Fruit fly (Drosophila melanogaster) whole organism, pupa: ENCODE measurements around the gene CG11357.
A peak's percentile ranks its signal among the peaks of the same experiment; 100 is the strongest.

Source experiments
- CG10348 ChIP-seq: fragments of 200-800 bp; sonication (Bioruptor generic); IDR thresholded peaks from 2 replicates; pipeline ENCODE4 v1.3.6; 2022; ENCODE audit warnings: missing biosample characterization, missing genetic modification characterization
- CG12605 ChIP-seq: fragments of 200-800 bp; sonication (Bioruptor generic); IDR thresholded peaks from 2 replicates; pipeline ENCODE4 v1.3.6; 2022; ENCODE audit warnings: missing biosample characterization, missing genetic modification characterization
- CG13204 ChIP-seq: fragments of 200-800 bp; sonication (Bioruptor generic); optimal IDR thresholded peaks from 2 replicates; lab custom pipeline; 2018; ENCODE audit warnings: missing biosample characterization, mild to moderate bottlenecking, missing genetic modification characterization, moderate library complexity
- CG14655 ChIP-seq: fragments of 200-800 bp; sonication (Bioruptor generic); optimal IDR thresholded peaks from 3 replicates; lab custom pipeline; 2017; ENCODE audit warnings: mild to moderate bottlenecking, missing biosample characterization, missing genetic modification reagents, missing genetic modification characterization
- CG15710 ChIP-seq: fragments of 200-800 bp; sonication (Bioruptor generic); optimal IDR thresholded peaks from 2 replicates; lab custom pipeline; 2018; ENCODE audit warnings: missing biosample characterization, mild to moderate bottlenecking, missing genetic modification characterization, moderate library complexity
- CG17806 ChIP-seq: fragments of 200-800 bp; sonication (Bioruptor generic); optimal IDR thresholded peaks from 2 replicates; lab custom pipeline; 2018; ENCODE audit warnings: missing biosample characterization, mild to moderate bottlenecking, missing genetic modification characterization, moderate library complexity
- CG32121 ChIP-seq: fragments of 200-800 bp; sonication (Bioruptor generic); IDR thresholded peaks from 2 replicates; pipeline ENCODE4 v1.3.6; 2022; ENCODE audit warnings: missing biosample characterization, missing genetic modification characterization
- CG34367 ChIP-seq: fragments of 200-800 bp; sonication (Bioruptor generic); optimal IDR thresholded peaks from 2 replicates; lab custom pipeline; 2018; ENCODE audit warnings: missing biosample characterization, mild to moderate bottlenecking, missing genetic modification characterization
- CG4496 ChIP-seq: fragments of 200-800 bp; sonication (Bioruptor generic); IDR thresholded peaks from 3 replicates; pipeline ENCODE4 v1.3.6; 2022; ENCODE audit warnings: missing biosample characterization, missing genetic modification characterization
- CG8159 ChIP-seq: fragments of 200-800 bp; sonication (Bioruptor generic); optimal IDR thresholded peaks from 3 replicates; lab custom pipeline; 2018; ENCODE audit warnings: missing biosample characterization, mild to moderate bottlenecking, missing genetic modification characterization, moderate library complexity
- CG8301 ChIP-seq: fragments of 200-800 bp; sonication (Bioruptor generic); optimal IDR thresholded peaks from 2 replicates; lab custom pipeline; 2018; ENCODE audit warnings: missing biosample characterization, mild to moderate bottlenecking, missing genetic modification characterization
- CG9948 ChIP-seq: fragments of 200-800 bp; sonication (Bioruptor generic); optimal IDR thresholded peaks from 2 replicates; lab custom pipeline; 2018; ENCODE audit warnings: missing biosample characterization, mild to moderate bottlenecking, missing genetic modification characterization, moderate library complexity
- D1 ChIP-seq: fragments of 200-800 bp; sonication (Bioruptor generic); optimal IDR thresholded peaks from 2 replicates; lab custom pipeline; 2018; ENCODE audit warnings: missing biosample characterization, mild to moderate bottlenecking, missing genetic modification characterization, moderate library complexity
- EcR ChIP-seq: fragments of 200-800 bp; sonication (Bioruptor generic); optimal IDR thresholded peaks from 3 replicates; lab custom pipeline; 2019; ENCODE audit warnings: missing biosample characterization, missing genetic modification characterization, mild to moderate bottlenecking, moderate library complexity, missing genetic modification reagents
- Ets98B ChIP-seq: fragments of 200-800 bp; sonication (Bioruptor generic); IDR thresholded peaks from 2 replicates; pipeline ENCODE4 v1.3.6; 2022; ENCODE audit warnings: missing biosample characterization, missing genetic modification characterization
- Pif1A ChIP-seq: fragments of 200-800 bp; sonication (Bioruptor generic); optimal IDR thresholded peaks from 3 replicates; lab custom pipeline; 2016; ENCODE audit warnings: missing biosample characterization, missing genetic modification characterization
- Pif1B ChIP-seq: fragments of 200-800 bp; sonication (Bioruptor generic); optimal IDR thresholded peaks from 3 replicates; lab custom pipeline; 2016; ENCODE audit warnings: missing biosample characterization, missing genetic modification characterization
- Snoo ChIP-seq: fragments of 200-800 bp; sonication (Bioruptor generic); optimal IDR thresholded peaks from 3 replicates; lab custom pipeline; 2017; ENCODE audit warnings: missing biosample characterization, mild to moderate bottlenecking, missing genetic modification characterization, inconsistent platforms
- fd96Ca ChIP-seq: fragments of 200-800 bp; sonication (Bioruptor generic); IDR thresholded peaks from 3 replicates; pipeline ENCODE4 v1.3.6; 2022; ENCODE audit warnings: missing biosample characterization, missing genetic modification characterization
- rn ChIP-seq: fragments of 200-800 bp; sonication (Bioruptor generic); IDR thresholded peaks from 2 replicates; pipeline ENCODE4 v1.3.6; 2022; ENCODE audit warnings: missing biosample characterization, missing genetic modification characterization

Gene CG11357

DNA sequence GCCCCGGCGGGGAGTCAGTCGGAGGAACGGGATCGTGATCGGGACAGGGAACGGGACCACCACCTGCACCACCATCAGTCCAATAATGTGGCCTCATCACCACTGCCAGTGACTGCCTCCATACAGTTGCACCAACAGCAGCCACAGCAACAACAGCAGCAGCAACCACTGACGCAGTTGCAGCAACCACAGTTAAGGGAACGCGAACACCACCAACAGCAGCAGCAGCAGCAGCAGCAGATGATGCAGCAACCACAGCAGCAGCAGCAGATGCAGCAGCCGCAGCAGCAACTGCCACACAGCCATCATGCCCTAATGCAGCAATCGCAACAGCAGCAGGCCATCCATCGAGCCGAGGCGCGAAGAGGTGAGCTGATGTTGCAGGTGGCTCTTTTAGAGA, 33.5 kb downstream of the CG11357 start:
- no peak for TF ChIP-seq fd96Ca (GFP tag; lab: Robert Waterston, UW)
- TF ChIP-seq CG12605 = no peak
- TF ChIP-seq Pif1B = no peak
- no peak for TF ChIP-seq CG8159 (tag; lab: Kevin White, UChicago)
- no peak for TF ChIP-seq CG10348
- no peak for TF ChIP-seq CG9948 (tag; lab: Kevin White, UChicago)
- TF ChIP-seq D1 = no peak
- no peak for TF ChIP-seq CG14655 (GFP tag; lab: Kevin White, UChicago)

- TF ChIP-seq CG34367 (tag; lab: Kevin White, UChicago) = no peak
- TF ChIP-seq CG14655 (GFP tag; lab: Kevin White, UChicago) = no peak
- no peak for TF ChIP-seq CG10348
- no peak for TF ChIP-seq D1
- no peak for TF ChIP-seq CG8301
- TF ChIP-seq CG9948 (tag; lab: Kevin White, UChicago) = no peak
- TF ChIP-seq CG12605 = no peak
Observed at dm6 chr3L:4590051-4590450, 48.2 kb downstream of the CG11357 start.

DNA sequence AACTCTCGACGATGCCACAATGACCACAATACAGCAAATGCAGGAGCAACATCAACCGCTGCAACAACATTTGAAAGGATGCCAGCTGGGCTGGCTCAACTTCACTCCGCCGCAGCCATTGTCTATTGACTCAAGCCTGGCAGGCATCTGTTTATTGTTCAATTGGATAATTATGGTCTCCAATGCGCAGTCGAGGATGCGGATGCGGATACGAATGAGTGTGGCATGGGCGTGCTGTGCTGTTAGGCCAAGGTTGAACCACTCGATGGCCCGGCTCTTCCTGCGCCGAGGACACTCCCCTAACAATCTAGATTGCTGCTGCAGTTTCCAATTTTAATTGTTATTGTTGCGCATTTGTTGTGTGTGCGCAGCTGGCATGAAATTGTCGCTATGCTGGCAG, 57.9 kb downstream of the CG11357 start:
- no peak for TF ChIP-seq CG15710
- TF ChIP-seq CG13204 (GFP tag; lab: Kevin White, UChicago) = no peak
- no peak for TF ChIP-seq CG4496 (GFP tag; lab: Robert Waterston, UW)
- no peak for TF ChIP-seq CG8159 (tag; lab: Kevin White, UChicago)
- no peak for TF ChIP-seq CG17806 (tag; lab: Kevin White, UChicago)
- no peak for TF ChIP-seq rn (GFP tag; lab: Robert Waterston, UW)
- no peak for TF ChIP-seq EcR
- no peak for TF ChIP-seq Snoo (tag; lab: Kevin White, UChicago)
- no peak for TF ChIP-seq CG32121 (GFP tag; lab: Robert Waterston, UW)
- no peak for TF ChIP-seq fd96Ca (GFP tag; lab: Robert Waterston, UW)
- no peak for TF ChIP-seq CG8301
- TF ChIP-seq Ets98B = no peak
- no peak for TF ChIP-seq Pif1B
- no peak for TF ChIP-seq Pif1A (GFP tag; lab: Kevin White, UChicago)
- TF ChIP-seq, all 21 proteins: peak for 0

DNA sequence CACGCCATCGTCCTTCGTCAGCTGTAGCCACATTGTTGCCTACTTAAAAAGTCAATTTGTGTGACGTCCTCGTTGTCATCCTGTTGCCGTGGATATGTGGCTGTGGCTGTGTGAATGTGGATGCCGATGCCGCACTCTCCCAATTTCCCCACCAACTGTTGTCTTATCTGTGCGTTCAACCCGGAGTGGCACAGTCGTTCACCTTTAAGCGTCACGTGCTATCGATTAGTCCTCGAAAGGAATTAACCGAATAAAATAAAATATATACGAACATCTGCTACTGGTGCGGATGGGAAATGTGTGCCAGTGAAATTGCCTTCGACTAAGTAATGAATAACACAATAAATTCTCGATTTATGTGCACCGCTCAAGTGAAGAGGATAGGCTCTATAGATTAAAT, 60.5 kb downstream of the CG11357 start:
- peak; percentile 52 for TF ChIP-seq EcR
- TF ChIP-seq Ets98B = no peak
